Fruit fly (Drosophila melanogaster) whole organism, embryonic: Measurements from ENCODE around the gene RpL8.

Source experiments
- Atf-2 ChIP-seq: fragments of 200-800 bp; sonication (Bioruptor generic); optimal IDR thresholded peaks from 2 replicates; lab custom pipeline; 2016; ENCODE audit warnings: missing biosample characterization, missing genetic modification characterization
- Awh ChIP-seq: fragments of 200-800 bp; sonication (Bioruptor generic); IDR thresholded peaks from 2 replicates; pipeline ENCODE4, ENCODE4 v1.3.6; 2022; ENCODE audit warnings: missing biosample characterization, missing genetic modification characterization
- Bteb2 ChIP-seq: fragments of 200-800 bp; sonication (Bioruptor generic); optimal IDR thresholded peaks from 2 replicates; lab custom pipeline; 2016; ENCODE audit warnings: missing biosample characterization, missing genetic modification characterization
- CG10366 ChIP-seq: fragments of 200-800 bp; sonication (Bioruptor generic); IDR thresholded peaks from 2 replicates; pipeline ENCODE4 v1.3.6; 2022; ENCODE audit warnings: missing biosample characterization, missing genetic modification characterization
- CG10543 ChIP-seq: fragments of 200-800 bp; sonication (Bioruptor generic); optimal IDR thresholded peaks from 3 replicates; lab custom pipeline; 2017; ENCODE audit warnings: missing biosample characterization, mild to moderate bottlenecking, missing genetic modification characterization, moderate library complexity
- CG12219 ChIP-seq: fragments of 200-800 bp; sonication (Bioruptor generic); optimal IDR thresholded peaks from 3 replicates; lab custom pipeline; 2018; ENCODE audit warnings: missing biosample characterization, mild to moderate bottlenecking, missing genetic modification characterization
- CG1603 ChIP-seq: fragments of 200-800 bp; sonication (Bioruptor generic); optimal IDR thresholded peaks from 2 replicates; lab custom pipeline; 2019; ENCODE audit warnings: missing biosample characterization, mild to moderate bottlenecking, missing genetic modification characterization, moderate library complexity
- CG17385 ChIP-seq: fragments of 200-800 bp; sonication (Bioruptor generic); optimal IDR thresholded peaks from 3 replicates; lab custom pipeline; 2018; ENCODE audit warnings: missing biosample characterization, mild to moderate bottlenecking, missing genetic modification characterization
- CG1792 ChIP-seq: fragments of 200-800 bp; sonication (Bioruptor generic); optimal IDR thresholded peaks from 2 replicates; lab custom pipeline; 2016; ENCODE audit warnings: missing biosample characterization, missing genetic modification characterization
- CG2678 ChIP-seq: fragments of 200-800 bp; sonication (Bioruptor generic); optimal IDR thresholded peaks from 3 replicates; lab custom pipeline; 2019; ENCODE audit warnings: missing biosample characterization, mild to moderate bottlenecking, missing genetic modification characterization, moderate library complexity
- CG31441 ChIP-seq: fragments of 200-800 bp; sonication (Bioruptor generic); IDR thresholded peaks from 2 replicates; pipeline ENCODE4 v1.3.6; 2022; ENCODE audit warnings: missing biosample characterization, missing genetic modification characterization
- CG32532 ChIP-seq: fragments of 200-800 bp; sonication (Bioruptor generic); IDR thresholded peaks from 2 replicates; pipeline ENCODE4 v1.3.6; 2022; ENCODE audit warnings: missing biosample characterization, missing genetic modification characterization
- CG3407 ChIP-seq: fragments of 200-800 bp; sonication (Bioruptor generic); optimal IDR thresholded peaks from 2 replicates; lab custom pipeline; 2018; ENCODE audit warnings: missing biosample characterization, mild to moderate bottlenecking, missing genetic modification characterization
- CG6654 ChIP-seq: fragments of 200-800 bp; sonication (Bioruptor generic); optimal IDR thresholded peaks from 2 replicates; lab custom pipeline; 2017; ENCODE audit warnings: missing biosample characterization, mild to moderate bottlenecking, missing genetic modification characterization
- CG7271 ChIP-seq: fragments of 200-800 bp; sonication (Bioruptor generic); optimal IDR thresholded peaks from 2 replicates; lab custom pipeline; 2018; ENCODE audit warnings: missing biosample characterization, mild to moderate bottlenecking, missing genetic modification characterization, moderate library complexity
- CG8281 ChIP-seq: fragments of 200-800 bp; sonication (Bioruptor generic); optimal IDR thresholded peaks from 2 replicates; lab custom pipeline; 2018; ENCODE audit warnings: missing biosample characterization, mild to moderate bottlenecking, missing genetic modification characterization, moderate library complexity
- CG8290 ChIP-seq, 3 experiments: fragments of 200-800 bp; sonication (Bioruptor generic); optimal IDR thresholded peaks; 2 replicates each; lab custom pipeline; 2016 to 2019; ENCODE audit warnings: missing biosample characterization in 3 of 3, missing genetic modification characterization in 3 of 3, mild to moderate bottlenecking in 2 of 3, moderate library complexity in 1 of 3
- CG8924 ChIP-seq: fragments of 200-800 bp; optimal IDR thresholded peaks from 3 replicates; lab custom pipeline; 2019; ENCODE audit warnings: missing biosample characterization, mild to moderate bottlenecking, missing genetic modification characterization, moderate library complexity
- CG9727 ChIP-seq: fragments of 200-800 bp; sonication (Bioruptor generic); optimal IDR thresholded peaks from 3 replicates; lab custom pipeline; 2017; ENCODE audit warnings: missing biosample characterization, mild to moderate bottlenecking, missing genetic modification characterization
- CG9797 ChIP-seq: fragments of 200-800 bp; sonication (Bioruptor generic); optimal IDR thresholded peaks from 3 replicates; lab custom pipeline; 2018; ENCODE audit warnings: missing biosample characterization, mild to moderate bottlenecking, missing genetic modification characterization
- D19A ChIP-seq: fragments of 200-800 bp; optimal IDR thresholded peaks from 3 replicates; lab custom pipeline; 2019; ENCODE audit warnings: missing biosample characterization, mild to moderate bottlenecking, missing genetic modification characterization, moderate library complexity
- Deaf1 ChIP-seq: fragments of 200-800 bp; optimal IDR thresholded peaks from 3 replicates; lab custom pipeline; 2019; ENCODE audit warnings: missing biosample characterization, mild to moderate bottlenecking, missing genetic modification characterization, moderate library complexity
- GATAe ChIP-seq: fragments of 200-800 bp; sonication (Bioruptor generic); conservative IDR thresholded peaks from 2 replicates; pipeline ENCODE4 v1.3.6; 2022; ENCODE audit warnings: missing biosample characterization, missing genetic modification characterization
- Gug ChIP-seq: fragments of 200-800 bp; sonication (Bioruptor generic); IDR thresholded peaks from 4 replicates; pipeline ENCODE4 v1.3.6; 2022; ENCODE audit warnings: missing biosample characterization, missing genetic modification characterization
- HHEX ChIP-seq: fragments of 200-800 bp; sonication (Bioruptor generic); optimal IDR thresholded peaks from 3 replicates; lab custom pipeline; 2017; ENCODE audit warnings: missing biosample characterization, mild to moderate bottlenecking, missing genetic modification characterization, missing genetic modification reagents
- HmgZ ChIP-seq: fragments of 200-800 bp; sonication (Bioruptor generic); optimal IDR thresholded peaks from 2 replicates; lab custom pipeline; 2018; ENCODE audit warnings: missing biosample characterization, mild to moderate bottlenecking, missing genetic modification characterization
- Lim3 ChIP-seq: fragments of 200-800 bp; sonication (Bioruptor generic); IDR thresholded peaks from 2 replicates; pipeline ENCODE4 v1.3.6; 2022; ENCODE audit warnings: missing biosample characterization, missing genetic modification characterization
- MTF-1 ChIP-seq: fragments of 200-800 bp; sonication (Bioruptor generic); optimal IDR thresholded peaks from 2 replicates; lab custom pipeline; 2018; ENCODE audit warnings: missing biosample characterization, mild to moderate bottlenecking, missing genetic modification characterization, borderline replicate concordance
- Myb ChIP-seq: fragments of 200-800 bp; sonication (Bioruptor generic); optimal IDR thresholded peaks from 2 replicates; lab custom pipeline; 2016; ENCODE audit warnings: missing biosample characterization, missing genetic modification characterization
- NC2α ChIP-seq: fragments of 200-800 bp; sonication (Bioruptor generic); optimal IDR thresholded peaks from 2 replicates; lab custom pipeline; 2016; ENCODE audit warnings: missing biosample characterization, missing genetic modification characterization
- Rfx ChIP-seq: fragments of 200-800 bp; sonication (Bioruptor generic); IDR thresholded peaks from 2 replicates; pipeline ENCODE4 v1.3.6; 2022; ENCODE audit warnings: missing biosample characterization, missing genetic modification characterization
- Sox100B ChIP-seq: fragments of 200-800 bp; sonication (Bioruptor generic); optimal IDR thresholded peaks from 3 replicates; lab custom pipeline; 2018; ENCODE audit warnings: missing biosample characterization, mild to moderate bottlenecking, missing genetic modification characterization
- Taf1 ChIP-seq: fragments of 200-800 bp; sonication (Bioruptor generic); IDR thresholded peaks from 2 replicates; pipeline ENCODE4 v1.3.6; 2022; ENCODE audit warnings: missing biosample characterization, missing genetic modification characterization
- ara ChIP-seq: fragments of 200-800 bp; sonication (Bioruptor generic); IDR thresholded peaks from 2 replicates; pipeline ENCODE4 v1.3.6; 2022; ENCODE audit warnings: missing biosample characterization, missing genetic modification characterization
- crc ChIP-seq: fragments of 200-800 bp; sonication (Bioruptor generic); optimal IDR thresholded peaks from 2 replicates; lab custom pipeline; 2016; ENCODE audit warnings: missing biosample characterization, missing genetic modification characterization
- dmrt99B ChIP-seq: fragments of 200-800 bp; sonication (Bioruptor generic); optimal IDR thresholded peaks from 2 replicates; lab custom pipeline; 2018; ENCODE audit warnings: missing biosample characterization, mild to moderate bottlenecking, missing genetic modification characterization, moderate library complexity
- fd96Cb ChIP-seq: fragments of 200-800 bp; sonication (Bioruptor generic); optimal IDR thresholded peaks from 2 replicates; lab custom pipeline; 2018; ENCODE audit warnings: missing biosample characterization, mild to moderate bottlenecking, missing genetic modification characterization, moderate library complexity
- kah ChIP-seq: fragments of 200-800 bp; sonication (Bioruptor generic); optimal IDR thresholded peaks from 2 replicates; lab custom pipeline; 2018; ENCODE audit warnings: missing biosample characterization, mild to moderate bottlenecking, missing genetic modification characterization
- mld ChIP-seq: fragments of 200-800 bp; sonication (Bioruptor generic); IDR thresholded peaks from 3 replicates; pipeline ENCODE4 v1.3.6; 2022; ENCODE audit warnings: missing biosample characterization, missing genetic modification characterization; ENCODE audit not compliant: partially characterized antibody
- nau ChIP-seq: fragments of 200-800 bp; sonication (Bioruptor generic); optimal IDR thresholded peaks from 3 replicates; lab custom pipeline; 2017; ENCODE audit warnings: missing biosample characterization, mild to moderate bottlenecking, missing genetic modification characterization, missing genetic modification reagents
- otp ChIP-seq: fragments of 200-800 bp; sonication (Bioruptor generic); IDR thresholded peaks from 3 replicates; pipeline ENCODE4, ENCODE4 v1.3.6; 2022; ENCODE audit warnings: missing biosample characterization, missing genetic modification characterization
- p53 ChIP-seq: fragments of 200-800 bp; sonication (Bioruptor generic); optimal IDR thresholded peaks from 2 replicates; lab custom pipeline; 2016; ENCODE audit warnings: missing biosample characterization, missing genetic modification characterization
- sc ChIP-seq, 3 experiments: fragments of >200 bp in 2 of 3; fragments of 200-800 bp in 1 of 3; sonication (Bioruptor generic) in 1 of 3; optimal IDR thresholded peaks; 2 replicates in 2 of 3; 3 replicates in 1 of 3; lab custom pipeline; 2017; ENCODE audit warnings: mild to moderate bottlenecking in 1 of 3, missing biosample characterization in 1 of 3, missing genetic modification characterization in 1 of 3, missing genetic modification reagents in 1 of 3
- seq ChIP-seq: fragments of 200-800 bp; sonication (Bioruptor generic); IDR thresholded peaks from 2 replicates; pipeline ENCODE4 v1.3.6; 2022; ENCODE audit warnings: missing biosample characterization, missing genetic modification characterization
- slou ChIP-seq: fragments of 200-800 bp; sonication (Bioruptor generic); optimal IDR thresholded peaks from 3 replicates; lab custom pipeline; 2016; ENCODE audit warnings: missing biosample characterization, missing genetic modification characterization
- tap ChIP-seq: fragments of 200-800 bp; optimal IDR thresholded peaks from 3 replicates; lab custom pipeline; 2019; ENCODE audit warnings: missing biosample characterization, mild to moderate bottlenecking, missing genetic modification characterization, moderate library complexity
- toy ChIP-seq: fragments of 200-800 bp; sonication (Bioruptor generic); IDR thresholded peaks from 2 replicates; pipeline ENCODE4 v1.3.6; 2022; ENCODE audit warnings: missing biosample characterization, missing genetic modification characterization
- zen2 ChIP-seq: fragments of 200-800 bp; sonication (Bioruptor generic); IDR thresholded peaks from 3 replicates; pipeline ENCODE4 v1.3.6; 2022; ENCODE audit warnings: missing biosample characterization, missing genetic modification characterization; ENCODE audit not compliant: partially characterized antibody

RpL8 gene

DNA sequence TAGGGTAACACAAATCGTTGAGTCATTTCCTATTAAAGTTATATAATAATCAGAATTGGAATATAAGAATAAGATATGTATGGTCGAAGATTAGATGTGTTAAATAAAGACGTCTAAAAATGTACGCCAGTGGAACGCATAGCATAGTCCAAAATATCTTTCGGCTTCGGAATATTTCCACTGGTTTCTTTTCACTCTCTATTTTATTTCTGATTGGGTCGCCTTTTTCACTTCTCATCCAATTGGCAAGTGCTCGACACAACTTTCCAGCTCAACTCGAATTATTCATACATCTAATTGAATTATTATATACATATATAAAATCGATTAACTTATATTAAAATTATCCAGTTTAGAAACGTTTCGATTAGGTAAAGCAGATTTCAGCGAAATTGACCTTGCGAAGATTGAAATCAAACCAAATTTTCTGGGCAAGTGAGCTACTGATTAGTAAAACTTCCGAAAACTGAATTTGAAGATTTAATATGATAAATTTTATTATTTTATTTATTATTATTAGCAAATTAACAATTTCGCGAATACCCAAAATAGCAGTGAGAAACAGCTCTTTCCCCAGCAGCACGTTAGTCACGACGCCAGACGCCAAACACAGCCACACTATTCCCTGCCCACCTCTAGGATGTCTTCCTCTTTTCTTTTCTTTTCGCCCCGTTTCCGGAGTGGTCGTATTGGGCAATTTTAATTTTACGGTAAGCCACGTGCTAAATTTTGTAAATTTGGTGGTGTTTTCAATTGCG is at the start of gene RpL8 (continued):
- TF ChIP-seq sc (optimal IDR thresholded peaks at IDR 0.05; lab: Kevin White, UChicago) (no peak), sc (GFP tag; optimal IDR thresholded peaks at IDR 0.05; lab: Kevin White, UChicago) (peak; percentile 62), Awh (GFP tag; lab: Robert Waterston, UW) (peak; percentile 78), dmrt99B (peak; percentile 59), CG7271 (peak; percentile 92), HHEX (GFP tag; lab: Kevin White, UChicago) (peak; percentile 93), fd96Cb (tag; lab: Kevin White, UChicago) (peak; percentile 43), HmgZ (peak; percentile 68), CG6654 (peak; percentile 56), CG10366 (GFP tag; lab: Robert Waterston, UW) (peak; percentile 84), CG12219 (GFP tag; lab: Kevin White, UChicago) (peak; percentile 88), Rfx (peak; percentile 92), p53 (peak; percentile 73), Lim3 (GFP tag; lab: Robert Waterston, UW) (no peak), CG9797 (GFP tag; lab: Kevin White, UChicago) (peak; percentile 83), CG10543 (peak; percentile 91), nau (peak; percentile 88), MTF-1 (peak; percentile 98), CG32532 (GFP tag; lab: Robert Waterston, UW) (peak; percentile 89), Gug (GFP tag; lab: Robert Waterston, UW) (peak; percentile 74), otp (GFP tag; lab: Robert Waterston, UW) (peak; percentile 95), toy (GFP tag; lab: Robert Waterston, UW) (0 out of 2 replicates have a peak, but pooled peaks have one; percentile 16), crc (GFP tag; lab: Kevin White, UChicago) (peak; percentile 71), slou (GFP tag; lab: Kevin White, UChicago) (peak; percentile 61), kah (peak; percentile 86), Myb (peak; percentile 51), tap (tag; lab: Kevin White, UChicago) (peak; percentile 25), CG31441 (GFP tag; lab: Robert Waterston, UW) (peak; percentile 68), CG1603 (tag; lab: Kevin White, UChicago) (peak; percentile 75), Bteb2 (GFP tag; lab: Kevin White, UChicago) (peak; percentile 70), zen2 (GFP tag; lab: Robert Waterston, UW) (no peak), D19A (tag; lab: Kevin White, UChicago) (peak; percentile 57), Deaf1 (tag; lab: Kevin White, UChicago) (peak; percentile 27), Taf1 (GFP tag; lab: Robert Waterston, UW) (peak; percentile 41), CG3407 (peak; percentile 70), GATAe (GFP tag; lab: Robert Waterston, UW) (0 out of 2 replicates have a peak, but pooled peaks have one; percentile 10), Atf-2 (peak; percentile 24), CG17385 (GFP tag; lab: Kevin White, UChicago) (peak; percentile 98), CG9727 (GFP tag; lab: Kevin White, UChicago) (peak; percentile 86), mld (no peak), CG2678 (peak; percentile 69), ara (GFP tag; lab: Robert Waterston, UW) (peak; percentile 62), seq (GFP tag; lab: Robert Waterston, UW) (peak; percentile 80), CG8290 (GFP tag; optimal IDR thresholded peaks at IDR 0.05; lab: Kevin White, UChicago) (peak; percentile 49), CG8290 (tag; optimal IDR thresholded peaks at IDR 0.05; lab: Kevin White, UChicago) (peak; percentile 67 to 90), CG8281 (tag; lab: Kevin White, UChicago) (peak; percentile 53), NC2α (GFP tag; lab: Kevin White, UChicago) (peak; percentile 68), Sox100B (GFP tag; lab: Kevin White, UChicago) (peak; percentile 73), CG1792 (GFP tag; lab: Kevin White, UChicago) (peak; percentile 51), CG8924 (tag; lab: Kevin White, UChicago) (peak; percentile 26)
